Fruit fly (Drosophila melanogaster): ENCODE results near the gene Traf6.

Gene Traf6

DNA sequence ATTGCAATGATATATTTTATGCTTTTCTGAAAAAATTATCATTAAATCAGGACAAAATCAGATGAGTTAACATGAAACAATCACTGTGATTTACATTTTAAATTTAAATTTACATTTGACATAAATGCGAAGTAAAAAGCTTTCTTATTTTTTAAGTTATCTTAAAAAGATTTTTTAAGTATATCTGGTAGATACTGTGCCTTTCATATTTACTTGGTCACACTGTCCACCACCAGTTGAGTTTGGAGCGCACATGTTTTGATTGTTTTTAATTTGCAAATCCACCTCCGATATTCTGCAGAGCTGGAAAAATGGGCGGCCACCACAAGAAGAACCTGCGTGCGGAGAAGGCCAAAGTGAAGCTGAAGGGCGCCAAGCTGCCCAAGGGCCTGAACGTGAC, 40.4 kb downstream of the Traf6 start, which contains the start of gene CG1575 (continued):
- TF ChIP-seq B-H1 (GFP tag; IDR thresholded peaks at IDR 0.05), result no peak
- TF ChIP-seq CG3407 (GFP tag; optimal IDR thresholded peaks at IDR 0.05), result no peak
- TF ChIP-seq CG3847 (GFP tag; IDR thresholded peaks at IDR 0.05), result no peak
- TF ChIP-seq CG34224 (GFP tag; IDR thresholded peaks at IDR 0.05; ENCODE audit: partially characterized antibody), result peak; percentile 10; the same call in 1 of the 3 replicates
- TF ChIP-seq kni (GFP tag; optimal IDR thresholded peaks at IDR 0.05), result no peak
- no peak for TF ChIP-seq CG30403 (GFP tag; optimal IDR thresholded peaks at IDR 0.05)
- peak; percentile 35 for TF ChIP-seq CG9797 (GFP tag; optimal IDR thresholded peaks at IDR 0.05)
- peak; percentile 63 for TF ChIP-seq Med (GFP tag)
- no peak for TF ChIP-seq CG16815 (GFP tag; optimal IDR thresholded peaks at IDR 0.05)
- no peak for TF ChIP-seq Meics (GFP tag; optimal IDR thresholded peaks at IDR 0.05)
- TF ChIP-seq ato (GFP tag; IDR thresholded peaks at IDR 0.05; ENCODE audit: partially characterized antibody), result no peak
- TF ChIP-seq CG32772 (GFP tag; IDR thresholded peaks at IDR 0.05), result no peak
- TF ChIP-seq Dp (GFP tag; optimal IDR thresholded peaks at IDR 0.05), result peak; percentile 58
- TF ChIP-seq Poxn (GFP tag; IDR thresholded peaks at IDR 0.05), result no peak
- TF ChIP-seq CG3726 (GFP tag; IDR thresholded peaks at IDR 0.05), result no peak
- no peak for TF ChIP-seq CG8944 (GFP tag; optimal IDR thresholded peaks at IDR 0.05)
- TF ChIP-seq pita (GFP tag; optimal IDR thresholded peaks at IDR 0.05), result no peak
- TF ChIP-seq ERR (GFP tag; optimal IDR thresholded peaks at IDR 0.05), result no peak
- TF ChIP-seq CG10274 (GFP tag; optimal IDR thresholded peaks at IDR 0.05), result no peak
- no peak for TF ChIP-seq CG15514 (GFP tag; optimal IDR thresholded peaks at IDR 0.05)
- TF ChIP-seq zen2 (GFP tag; IDR thresholded peaks at IDR 0.05; ENCODE audit: partially characterized antibody), result no peak; the same call in 2 of the 3 replicates
- TF ChIP-seq usp (GFP tag; optimal IDR thresholded peaks at IDR 0.05), result no peak
- peak in 1 of 2 experiments; percentile 29 for TF ChIP-seq crp (GFP tag; optimal IDR thresholded peaks at IDR 0.05)
- no peak for TF ChIP-seq HLH3B (GFP tag; IDR thresholded peaks at IDR 0.05)
- TF ChIP-seq CG9215 (GFP tag; IDR thresholded peaks at IDR 0.05), result no peak
- TF ChIP-seq CG30020 (tag; optimal IDR thresholded peaks at IDR 0.05), result no peak
- TF ChIP-seq exex (tag; optimal IDR thresholded peaks at IDR 0.05), result no peak
- TF ChIP-seq sisA (GFP tag; IDR thresholded peaks at IDR 0.05), result no peak
- TF ChIP-seq pnt (GFP tag; optimal IDR thresholded peaks at IDR 0.05), result no peak
- TF ChIP-seq CTCF (GFP tag; optimal IDR thresholded peaks at IDR 0.05), result no peak
- no peak for TF ChIP-seq dati (GFP tag; IDR thresholded peaks at IDR 0.05)
- TF ChIP-seq bcd (GFP tag; optimal IDR thresholded peaks at IDR 0.05), result no peak
- no peak for TF ChIP-seq CG10654 (GFP tag; optimal IDR thresholded peaks at IDR 0.05)
- TF ChIP-seq CG5953 (GFP tag; IDR thresholded peaks at IDR 0.05), result no peak
- TF ChIP-seq en (GFP tag; optimal IDR thresholded peaks at IDR 0.05), result no peak
- no peak for TF ChIP-seq pum (GFP tag; optimal IDR thresholded peaks at IDR 0.05)
- TF ChIP-seq CG11398 (GFP tag; optimal IDR thresholded peaks at IDR 0.05), result no peak
- TF ChIP-seq CG6765 (GFP tag; optimal IDR thresholded peaks at IDR 0.05), result no peak
- TF ChIP-seq CG14710 (tag; optimal IDR thresholded peaks at IDR 0.05), result no peak
- TF ChIP-seq CG6683 (GFP tag; optimal IDR thresholded peaks at IDR 0.05), result no peak
- no peak for TF ChIP-seq hth (optimal IDR thresholded peaks at IDR 0.05)
- TF ChIP-seq Dbx (GFP tag; IDR thresholded peaks at IDR 0.05), result no peak
- TF ChIP-seq hbn (GFP tag; IDR thresholded peaks at IDR 0.05; ENCODE audit: partially characterized antibody), result peak; percentile 46; the same call in 1 of the 2 replicates
- TF ChIP-seq dpn (GFP tag; optimal IDR thresholded peaks at IDR 0.05), result no peak
- peak; percentile 50 for TF ChIP-seq gfzf (GFP tag; optimal IDR thresholded peaks at IDR 0.05)
- TF ChIP-seq Sox100B (GFP tag; optimal IDR thresholded peaks at IDR 0.05), result no peak
- TF ChIP-seq Rfx (GFP tag; IDR thresholded peaks at IDR 0.05), result no peak
- no peak for TF ChIP-seq zf30C (GFP tag; optimal IDR thresholded peaks at IDR 0.05)
- no peak for TF ChIP-seq CG4404 (GFP tag; IDR thresholded peaks at IDR 0.05)
- TF ChIP-seq CG7372 (GFP tag; IDR thresholded peaks at IDR 0.05), result no peak
- no peak for TF ChIP-seq disco-r (GFP tag; optimal IDR thresholded peaks at IDR 0.05)
- no peak for TF ChIP-seq prd (optimal IDR thresholded peaks at IDR 0.05)
- no peak for TF ChIP-seq prd (GFP tag; IDR thresholded peaks at IDR 0.05)

All from whole organism, embryonic.